Fruit fly (Drosophila melanogaster): ENCODE data around the gene CG13674.

The CG13674 gene

DNA sequence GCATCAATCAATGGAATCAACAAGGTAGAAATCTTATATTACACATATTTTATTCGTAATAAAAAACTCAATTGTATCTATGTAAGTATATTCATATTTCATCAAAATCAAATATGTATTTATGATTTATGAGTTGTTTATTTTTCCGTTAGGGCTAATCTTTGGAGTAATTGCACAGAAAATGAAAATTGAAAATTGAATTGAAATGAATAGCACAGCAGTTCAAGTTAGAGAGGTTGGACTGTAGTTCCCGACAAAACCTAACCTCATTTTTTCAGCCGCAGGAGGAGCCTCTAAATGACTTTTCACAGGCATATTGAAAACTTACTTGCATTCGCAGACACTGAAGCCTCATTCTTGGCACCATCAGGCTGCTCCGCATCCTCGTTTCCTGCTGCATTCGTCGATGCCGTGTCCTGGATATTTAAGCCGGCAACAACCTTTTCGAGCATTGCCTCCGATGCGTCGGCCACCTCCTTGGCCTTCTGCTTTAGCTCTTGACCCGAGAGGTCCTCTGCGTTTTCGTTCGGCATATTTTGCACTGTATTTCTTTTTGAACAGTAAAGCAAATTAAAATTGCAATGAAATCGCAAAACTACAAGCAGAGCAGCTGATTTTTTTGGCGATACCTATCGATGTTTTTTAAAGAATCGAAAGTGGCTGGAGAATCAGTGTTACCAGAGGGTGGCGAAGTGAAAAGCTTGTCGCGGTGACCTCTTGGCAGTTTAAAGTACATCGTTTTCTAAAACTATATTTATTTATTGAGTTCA lies 40.8 kb downstream of the CG13674 start, which contains the start of gene Nmt (continued):
- TF ChIP-seq CG14860 (GFP tag; IDR thresholded peaks at IDR 0.05; ENCODE audit: partially characterized antibody), result peak; percentile 53; the same call in 2 of the 3 replicates
- TF ChIP-seq CG3995 (GFP tag; optimal IDR thresholded peaks at IDR 0.05), result peak; percentile 52
- TF ChIP-seq Blimp-1 (GFP tag; optimal IDR thresholded peaks at IDR 0.05), result peak; percentile 16
- TF ChIP-seq dimm (GFP tag; IDR thresholded peaks at IDR 0.05), result no peak
- TF ChIP-seq CG12299 (tag; optimal IDR thresholded peaks at IDR 0.05), result no peak
- TF ChIP-seq chif (GFP tag; optimal IDR thresholded peaks at IDR 0.05), result no peak
- TF ChIP-seq Sry-β (GFP tag; optimal IDR thresholded peaks at IDR 0.05), result no peak
- no peak for TF ChIP-seq caup (GFP tag; optimal IDR thresholded peaks at IDR 0.05; ENCODE audit: severe bottlenecking)
- no peak for TF ChIP-seq CG1529 (GFP tag; optimal IDR thresholded peaks at IDR 0.05)
- no peak for TF ChIP-seq CG18011 (GFP tag; optimal IDR thresholded peaks at IDR 0.05)
- no peak for TF ChIP-seq Gsc (GFP tag; IDR thresholded peaks at IDR 0.05)
- TF ChIP-seq prd (optimal IDR thresholded peaks at IDR 0.05), result no peak
- TF ChIP-seq prd (GFP tag; IDR thresholded peaks at IDR 0.05), result peak; percentile 51; the same call in 1 of the 3 replicates
- no peak for TF ChIP-seq org-1 (GFP tag; optimal IDR thresholded peaks at IDR 0.05)
- TF ChIP-seq CG42726 (GFP tag; IDR thresholded peaks at IDR 0.05; ENCODE audit: partially characterized antibody), result peak; percentile 35; the same call in 1 of the 2 replicates
- peak; percentile 83 for TF ChIP-seq CG13287 (GFP tag; IDR thresholded peaks at IDR 0.05; ENCODE audit: partially characterized antibody)
- peak; percentile 29; the same call in 1 of the 2 replicates for TF ChIP-seq CG17328 (GFP tag; IDR thresholded peaks at IDR 0.05)
- TF ChIP-seq PHDP (tag; optimal IDR thresholded peaks at IDR 0.05), result no peak
- TF ChIP-seq usp (GFP tag; optimal IDR thresholded peaks at IDR 0.05), result no peak
- TF ChIP-seq CG6854 (GFP tag; optimal IDR thresholded peaks at IDR 0.05), result no peak
- no peak for TF ChIP-seq CG7928 (GFP tag; optimal IDR thresholded peaks at IDR 0.05)
- TF ChIP-seq insv (GFP tag; optimal IDR thresholded peaks at IDR 0.05), result no peak
- no peak for TF ChIP-seq toy (GFP tag; IDR thresholded peaks at IDR 0.05)
- no peak for TF ChIP-seq CG5180 (GFP tag; optimal IDR thresholded peaks at IDR 0.05)
- peak; percentile 86 for TF ChIP-seq E2f2 (GFP tag; IDR thresholded peaks at IDR 0.05)
- no peak for TF ChIP-seq CG3065 (GFP tag; optimal IDR thresholded peaks at IDR 0.05)
- no peak for TF ChIP-seq Hey (tag; optimal IDR thresholded peaks at IDR 0.05)
- no peak for TF ChIP-seq Bdp1 (GFP tag; optimal IDR thresholded peaks at IDR 0.05)
- TF ChIP-seq Drgx (GFP tag; IDR thresholded peaks at IDR 0.05), result no peak
- TF ChIP-seq HLH54F (GFP tag; optimal IDR thresholded peaks at IDR 0.05), result no peak
- TF ChIP-seq CG12236 (GFP tag; optimal IDR thresholded peaks at IDR 0.05), result no peak
- TF ChIP-seq CG32532 (GFP tag; IDR thresholded peaks at IDR 0.05), result peak; percentile 64
- peak; percentile 77 for TF ChIP-seq pzg (GFP tag; optimal IDR thresholded peaks at IDR 0.05)
- TF ChIP-seq CG12744 (GFP tag; optimal IDR thresholded peaks at IDR 0.05), result no peak
- no peak for TF ChIP-seq NFAT (GFP tag; IDR thresholded peaks at IDR 0.05)
- peak; percentile 75 for TF ChIP-seq Scr (GFP tag; IDR thresholded peaks at IDR 0.05; ENCODE audit: partially characterized antibody)
- TF ChIP-seq CG10654 (GFP tag; optimal IDR thresholded peaks at IDR 0.05), result no peak
- peak; percentile 90 for TF ChIP-seq Ets65A (GFP tag)
- TF ChIP-seq chm (GFP tag; IDR thresholded peaks at IDR 0.05), result 0 out of 2 replicates have a peak, but pooled peaks have one; percentile 25
- TF ChIP-seq CG4328 (GFP tag; optimal IDR thresholded peaks at IDR 0.05), result no peak
- TF ChIP-seq dysf (GFP tag; IDR thresholded peaks at IDR 0.05), result no peak
- peak; percentile 66 for TF ChIP-seq inv (GFP tag; IDR thresholded peaks at IDR 0.05; ENCODE audit: partially characterized antibody)
- TF ChIP-seq HmgZ (tag; optimal IDR thresholded peaks at IDR 0.05), result no peak
- TF ChIP-seq MESR4 (GFP tag; optimal IDR thresholded peaks at IDR 0.05), result peak; percentile 45
- TF ChIP-seq sd (tag; optimal IDR thresholded peaks at IDR 0.05), result no peak
- no peak for TF ChIP-seq NC2α (GFP tag; optimal IDR thresholded peaks at IDR 0.05)
- TF ChIP-seq sima (GFP tag; optimal IDR thresholded peaks at IDR 0.05), result no peak
- TF ChIP-seq CG10543 (GFP tag; optimal IDR thresholded peaks at IDR 0.05), result no peak
- no peak for TF ChIP-seq CG12104 (GFP tag; optimal IDR thresholded peaks at IDR 0.05)
- no peak for TF ChIP-seq CG7357 (GFP tag; IDR thresholded peaks at IDR 0.05)

Data from whole organism, embryonic.